Worm (Caenorhabditis elegans): Measurements from ENCODE around the gene aat-1.
"Not testable (repeated sequence)": the region's sequence is repeated elsewhere in the genome, so short reads cannot be mapped to it uniquely, and the experiment has no call there.

The aat-1 gene

DNA sequence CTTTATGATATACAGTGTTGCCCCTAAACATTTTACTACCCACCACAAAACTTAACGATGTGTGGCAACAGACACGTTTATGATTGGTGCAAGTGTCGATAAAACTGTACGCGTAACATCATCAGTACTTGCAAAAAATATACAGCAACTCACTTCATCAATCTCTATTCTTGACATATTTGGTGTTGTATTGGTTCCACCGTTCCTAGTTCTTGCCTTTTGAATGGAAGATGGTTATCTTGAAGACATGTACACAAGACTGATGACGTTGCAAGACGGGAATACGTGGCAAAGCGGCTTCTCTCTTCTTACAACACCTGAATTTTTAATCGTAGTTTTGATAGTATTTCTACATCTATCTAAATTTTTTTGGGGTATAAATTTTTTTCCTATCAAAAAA is 9.4 kb upstream of the aat-1 start:
- TF ChIP-seq F13C5.2 (tag; optimal IDR thresholded peaks at IDR 0.05) (no peak), sea-1 (GFP tag; conservative IDR thresholded peaks at IDR 0.05) (no peak), B0310.2 (tag; optimal IDR thresholded peaks at IDR 0.05) (no peak), ceh-36 (tag; optimal IDR thresholded peaks at IDR 0.05) (no peak), hmbx-1 (tag; optimal IDR thresholded peaks at IDR 0.05) (no peak), flt-1 (GFP tag; IDR thresholded peaks at IDR 0.05) (no peak), aly-1 (tag; optimal IDR thresholded peaks at IDR 0.05) (no peak), hnd-1 (tag; optimal IDR thresholded peaks at IDR 0.05) (no peak), hmg-4 (GFP tag; optimal IDR thresholded peaks at IDR 0.05) (no peak), pes-1 (GFP tag; IDR thresholded peaks at IDR 0.05) (no peak), ceh-13 (GFP tag; optimal IDR thresholded peaks at IDR 0.05) (no peak), tra-4 (tag; optimal IDR thresholded peaks at IDR 0.05) (no peak), scrt-1 (GFP tag; IDR thresholded peaks at IDR 0.05) (no peak), ama-1 (optimal IDR thresholded peaks at IDR 0.05) (no peak), tbx-11 (GFP tag; IDR thresholded peaks at IDR 0.05) (no peak), tbx-37 (GFP tag; conservative IDR thresholded peaks at IDR 0.05) (no peak)

- TF ChIP-seq aly-1 (tag; optimal IDR thresholded peaks at IDR 0.05) = no peak
- TF ChIP-seq B0310.2 (tag; optimal IDR thresholded peaks at IDR 0.05) = no peak
- TF ChIP-seq ama-1 (optimal IDR thresholded peaks at IDR 0.05) = no peak
- no peak for TF ChIP-seq F13C5.2 (tag; optimal IDR thresholded peaks at IDR 0.05)
- no peak for TF ChIP-seq hmg-4 (GFP tag; optimal IDR thresholded peaks at IDR 0.05)
- TF ChIP-seq ceh-36 (tag; optimal IDR thresholded peaks at IDR 0.05) = no peak
- no peak for TF ChIP-seq scrt-1 (GFP tag; IDR thresholded peaks at IDR 0.05)
- no peak for TF ChIP-seq ceh-13 (GFP tag; optimal IDR thresholded peaks at IDR 0.05)
- TF ChIP-seq hnd-1 (tag; optimal IDR thresholded peaks at IDR 0.05) = no peak
- TF ChIP-seq tbx-11 (GFP tag; IDR thresholded peaks at IDR 0.05) = no peak
- TF ChIP-seq sea-1 (GFP tag; conservative IDR thresholded peaks at IDR 0.05) = no peak
- TF ChIP-seq hmbx-1 (tag; optimal IDR thresholded peaks at IDR 0.05) = no peak
- no peak for TF ChIP-seq tbx-37 (GFP tag; conservative IDR thresholded peaks at IDR 0.05)
- no peak for TF ChIP-seq pes-1 (GFP tag; IDR thresholded peaks at IDR 0.05)
- TF ChIP-seq tra-4 (tag; optimal IDR thresholded peaks at IDR 0.05) = no peak
- no peak for TF ChIP-seq ets-7 (tag; optimal IDR thresholded peaks at IDR 0.05)
- no peak for TF ChIP-seq flt-1 (GFP tag; IDR thresholded peaks at IDR 0.05)
Observed at ce11 chrIV:9609095-9609494, 7.6 kb upstream of the aat-1 start.

ce11 chrIV:9607945-9608344 is 6.5 kb upstream of the aat-1 start:
- TF ChIP-seq scrt-1 (GFP tag; IDR thresholded peaks at IDR 0.05) (no peak), B0310.2 (tag; optimal IDR thresholded peaks at IDR 0.05) (no peak), F13C5.2 (tag; optimal IDR thresholded peaks at IDR 0.05) (no peak)

DNA sequence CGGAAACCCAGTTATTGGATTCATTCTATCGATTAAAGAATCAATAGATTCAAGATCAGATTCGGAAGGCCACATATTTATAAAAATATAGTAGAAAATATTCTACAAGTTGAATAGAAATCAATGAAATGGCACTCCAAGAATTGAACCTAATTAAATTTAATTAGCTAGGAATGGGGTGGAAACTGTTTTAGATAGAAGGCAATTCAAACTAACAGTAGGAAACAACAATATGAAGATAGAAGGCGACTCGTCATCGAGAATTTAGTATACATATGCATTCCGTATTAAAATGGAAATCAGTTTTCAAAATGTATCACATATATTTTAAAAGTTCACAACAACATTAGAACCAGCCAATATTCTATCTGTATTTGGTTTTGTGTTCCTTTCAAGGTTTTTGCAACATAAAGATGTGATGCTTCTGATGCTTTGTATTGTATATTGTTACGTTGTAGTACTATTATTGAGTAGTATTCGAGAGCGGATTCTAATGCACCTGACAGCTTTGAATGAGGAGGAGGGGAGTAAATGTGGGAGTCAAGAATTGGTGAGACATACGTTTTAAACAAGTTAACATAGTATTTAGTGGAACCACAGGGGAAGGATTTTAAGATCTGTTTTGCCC is 5.6 kb downstream of the aat-1 start, which contains the start of the genes F27C8.3 and F27C8.2:
Gene F27C8.3 (minus strand): TSS at position 101 of the 628 bp plus-strand sequence.
Gene F27C8.2 (plus strand): TSS at position 578 of the 628 bp plus-strand sequence.
- not testable (repeated sequence) for TF ChIP-seq F13C5.2 (tag; optimal IDR thresholded peaks at IDR 0.05); tbx-11 (GFP tag; IDR thresholded peaks at IDR 0.05); ceh-36 (tag; optimal IDR thresholded peaks at IDR 0.05)

DNA sequence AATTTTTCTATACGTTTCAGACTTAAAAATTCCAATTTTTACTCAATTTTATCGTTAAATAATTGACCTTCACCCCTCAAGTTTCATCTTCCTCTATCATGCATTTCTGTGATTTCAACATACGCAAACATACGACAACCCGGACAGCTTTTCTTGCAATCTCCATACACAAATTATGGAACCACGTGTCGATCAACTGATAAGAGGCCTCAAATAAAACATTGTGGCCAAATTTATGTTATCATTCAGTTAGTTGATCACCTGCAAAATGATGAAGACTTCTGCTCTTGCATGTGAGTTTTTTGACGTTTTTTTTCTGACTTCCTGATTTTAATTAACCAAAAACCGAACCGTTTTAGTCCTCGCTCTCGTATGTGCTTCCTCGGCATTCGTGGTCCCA is 8.0 kb downstream of the aat-1 start, which contains the start of gene spp-18:
Gene spp-18 (plus strand): TSS at position 257 of the 400 bp plus-strand sequence.
- TF ChIP-seq hnd-1 (tag; optimal IDR thresholded peaks at IDR 0.05) (no peak), ceh-36 (tag; optimal IDR thresholded peaks at IDR 0.05) (no peak), aly-1 (tag; optimal IDR thresholded peaks at IDR 0.05) (no peak)

- no peak for TF ChIP-seq F13C5.2 (tag; optimal IDR thresholded peaks at IDR 0.05)
- no peak for TF ChIP-seq tra-4 (tag; optimal IDR thresholded peaks at IDR 0.05)
- TF ChIP-seq B0310.2 (tag; optimal IDR thresholded peaks at IDR 0.05) = no peak
- no peak for TF ChIP-seq ama-1 (optimal IDR thresholded peaks at IDR 0.05)
- TF ChIP-seq scrt-1 (GFP tag; IDR thresholded peaks at IDR 0.05) = no peak
- TF ChIP-seq hnd-1 (tag; optimal IDR thresholded peaks at IDR 0.05) = no peak
- TF ChIP-seq ceh-36 (tag; optimal IDR thresholded peaks at IDR 0.05) = no peak
- TF ChIP-seq tbx-37 (GFP tag; conservative IDR thresholded peaks at IDR 0.05) = no peak
- no peak for TF ChIP-seq hmg-4 (GFP tag; optimal IDR thresholded peaks at IDR 0.05)
- TF ChIP-seq flt-1 (GFP tag; IDR thresholded peaks at IDR 0.05) = no peak
- TF ChIP-seq tbx-11 (GFP tag; IDR thresholded peaks at IDR 0.05) = no peak
- no peak for TF ChIP-seq sea-1 (GFP tag; conservative IDR thresholded peaks at IDR 0.05)
- no peak for TF ChIP-seq pes-1 (GFP tag; IDR thresholded peaks at IDR 0.05)
Observed at ce11 chrIV:9592413-9592812, 9.1 kb downstream of the aat-1 start, which contains the start of gene pei-1. Gene pei-1, minus strand, starts transcription at chrIV:9592513.

DNA sequence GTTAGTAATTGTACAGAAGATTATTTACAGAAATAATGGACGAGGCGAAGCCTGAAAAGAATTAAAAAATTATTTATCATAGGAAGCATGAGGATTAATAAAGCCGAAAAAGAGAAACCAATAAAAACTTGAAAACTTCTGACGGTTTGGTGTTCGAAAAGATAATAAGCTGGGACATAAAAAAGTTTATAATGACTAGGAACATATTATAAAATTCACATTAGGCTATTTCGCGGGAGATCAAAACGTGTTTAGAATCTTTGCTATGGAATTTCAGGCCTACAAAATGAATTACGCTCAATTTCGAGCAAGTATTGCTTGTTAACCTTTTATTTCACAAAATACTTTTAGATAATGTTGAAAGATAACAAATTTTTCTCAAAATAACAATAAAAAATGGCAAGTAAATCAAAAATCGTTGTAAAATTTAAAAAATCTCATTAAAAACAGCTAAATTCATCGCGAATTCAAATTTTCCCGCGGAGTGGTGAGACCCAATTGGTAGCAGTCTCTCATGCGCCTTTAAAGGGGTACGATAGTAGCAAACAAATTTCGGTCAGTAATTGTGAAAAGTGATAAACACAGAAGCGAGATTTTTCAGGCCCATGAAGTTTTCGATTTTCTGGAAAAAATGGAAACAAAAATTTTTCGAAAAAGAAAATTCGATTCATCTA is 12.6 kb downstream of the aat-1 start, which contains the start of gene trcs-1:
Gene trcs-1 (minus strand): TSS at position 51 of the 674 bp plus-strand sequence.
- TF ChIP-seq sea-1 (GFP tag; conservative IDR thresholded peaks at IDR 0.05) = no peak
- TF ChIP-seq ceh-13 (GFP tag; optimal IDR thresholded peaks at IDR 0.05) = no peak
- no peak for TF ChIP-seq hmbx-1 (tag; optimal IDR thresholded peaks at IDR 0.05)
- TF ChIP-seq tbx-11 (GFP tag; IDR thresholded peaks at IDR 0.05) = no peak
- TF ChIP-seq hmg-4 (GFP tag; optimal IDR thresholded peaks at IDR 0.05) = no peak
- no peak for TF ChIP-seq F13C5.2 (tag; optimal IDR thresholded peaks at IDR 0.05)
- no peak for TF ChIP-seq flt-1 (GFP tag; IDR thresholded peaks at IDR 0.05)
- TF ChIP-seq scrt-1 (GFP tag; IDR thresholded peaks at IDR 0.05) = no peak
- TF ChIP-seq ama-1 (optimal IDR thresholded peaks at IDR 0.05) = no peak
- no peak for TF ChIP-seq ets-7 (tag; optimal IDR thresholded peaks at IDR 0.05)
- TF ChIP-seq aly-1 (tag; optimal IDR thresholded peaks at IDR 0.05) = no peak
- no peak for TF ChIP-seq hnd-1 (tag; optimal IDR thresholded peaks at IDR 0.05)

All from whole organism, early embryonic.